Worm (Caenorhabditis elegans): ENCODE measurements around the gene dna-2.

- TF ChIP-seq ceh-27 (GFP tag; optimal IDR thresholded peaks at IDR 0.05) (no peak), tlf-1 (GFP tag; optimal IDR thresholded peaks at IDR 0.05) (no peak), ama-1 (optimal IDR thresholded peaks at IDR 0.05) (no peak), ama-1 (GFP tag; optimal IDR thresholded peaks at IDR 0.05) (no peak), cebp-1 (GFP tag; IDR thresholded peaks at IDR 0.05) (no peak), cebp-1 (tag; optimal IDR thresholded peaks at IDR 0.05) (no peak), Y53F4B.3 (GFP tag; IDR thresholded peaks at IDR 0.05) (no peak), snpc-4 (GFP tag; optimal IDR thresholded peaks at IDR 0.05) (no peak), snpc-4 (tag; optimal IDR thresholded peaks at IDR 0.05) (no peak), attf-6 (GFP tag; IDR thresholded peaks at IDR 0.05) (no peak), pha-4 (tag; optimal IDR thresholded peaks at IDR 0.05) (no peak), egl-44 (GFP tag; IDR thresholded peaks at IDR 0.05) (no peak), attf-5 (GFP tag; optimal IDR thresholded peaks at IDR 0.05) (no peak), egrh-3 (GFP tag; IDR thresholded peaks at IDR 0.05) (no peak), F52B5.7 (tag; optimal IDR thresholded peaks at IDR 0.05) (no peak), sptf-2 (GFP tag; optimal IDR thresholded peaks at IDR 0.05) (no peak), dpl-1 (GFP tag; optimal IDR thresholded peaks at IDR 0.05) (no peak)
Measured at ce11 chrII:11816475-11816874, 38.2 kb downstream of the dna-2 start, which contains the start of gene pap-3.

All from whole organism, young adult.